Fruit fly (Drosophila melanogaster) whole organism, embryonic: ENCODE results near the gene tank.

Experiments
- Ada2b ChIP-seq: fragments of 200-800 bp; sonication (Bioruptor generic); IDR thresholded peaks from 2 replicates; pipeline ENCODE4 v1.3.6; 2022; ENCODE audit warnings: missing biosample characterization, missing genetic modification characterization
- CG15601 ChIP-seq: fragments of 200-800 bp; sonication (Bioruptor generic); optimal IDR thresholded peaks from 3 replicates; lab custom pipeline; 2019; ENCODE audit warnings: missing biosample characterization, mild to moderate bottlenecking, missing genetic modification characterization, moderate library complexity
- CG7928 ChIP-seq: fragments of 200-800 bp; sonication (Bioruptor generic); optimal IDR thresholded peaks from 2 replicates; lab custom pipeline; 2017; ENCODE audit warnings: missing biosample characterization, mild to moderate bottlenecking, missing genetic modification characterization
- HLH3B ChIP-seq: fragments of 200-800 bp; sonication (Bioruptor generic); IDR thresholded peaks from 2 replicates; pipeline ENCODE4 v1.3.6; 2022; ENCODE audit warnings: missing biosample characterization, missing genetic modification characterization
- chn ChIP-seq: fragments of 200-800 bp; sonication (Bioruptor generic); optimal IDR thresholded peaks from 2 replicates; lab custom pipeline; 2016; ENCODE audit warnings: missing biosample characterization, missing genetic modification characterization
- inv ChIP-seq: fragments of 200-800 bp; sonication (Bioruptor generic); IDR thresholded peaks from 2 replicates; pipeline ENCODE4 v1.3.6; 2022; ENCODE audit warnings: missing biosample characterization, missing genetic modification characterization; ENCODE audit not compliant: partially characterized antibody
- klu ChIP-seq: fragments of 200-800 bp; sonication (Bioruptor generic); IDR thresholded peaks from 2 replicates; pipeline ENCODE4 v1.3.6; 2022; ENCODE audit warnings: missing biosample characterization, missing genetic modification characterization
- psq ChIP-seq: fragments of 200-800 bp; sonication (Bioruptor generic); optimal IDR thresholded peaks from 2 replicates; lab custom pipeline; 2017; ENCODE audit warnings: missing biosample characterization, missing genetic modification characterization

DNA sequence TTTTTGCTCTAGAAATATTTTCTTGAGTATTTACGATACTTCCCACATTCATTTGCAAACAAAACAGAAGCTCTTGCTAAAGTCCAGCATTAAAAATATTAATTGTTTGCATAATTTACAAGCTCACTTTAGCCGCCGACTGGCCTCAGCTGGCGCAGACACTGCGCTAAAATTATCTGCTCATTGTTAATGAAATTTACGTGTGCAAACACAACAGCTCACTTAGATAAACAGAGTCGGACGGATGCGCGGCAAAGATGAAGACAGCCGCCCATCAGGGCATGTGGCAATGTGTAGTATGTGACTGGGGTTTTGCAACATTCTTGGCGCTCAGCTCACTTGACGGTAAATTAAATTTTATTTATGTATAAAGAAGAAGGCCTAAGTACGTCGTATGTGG, 8.8 kb downstream of the tank start:
- TF ChIP-seq klu (GFP tag; lab: Robert Waterston, UW) = no peak
- TF ChIP-seq chn (GFP tag; lab: Kevin White, UChicago) = no peak
- no peak for TF ChIP-seq Ada2b
- TF ChIP-seq CG15601 (tag; lab: Kevin White, UChicago) = no peak
- no peak for TF ChIP-seq psq (GFP tag; lab: Kevin White, UChicago)
- no peak for TF ChIP-seq HLH3B
- TF ChIP-seq CG7928 (GFP tag; lab: Kevin White, UChicago) = no peak
- TF ChIP-seq inv = no peak
